Worm (Caenorhabditis elegans) whole organism, L4/young adult: ENCODE results near the gene sek-4.

Experiments
- W03F9.2 ChIP-seq: fragments of 150-350 bp; optimal IDR thresholded peaks from 2 replicates; lab custom pipeline; 2014; ENCODE audit warnings: missing biosample characterization, missing genetic modification characterization
- dao-5 ChIP-seq: sonication (generic microtip); optimal IDR thresholded peaks from 2 replicates; lab custom pipeline; 2016; ENCODE audit warnings: missing genotype, missing genetic modification characterization, moderate library complexity, missing compliant biosample characterization
- him-1 ChIP-seq: sonication (generic microtip); optimal IDR thresholded peaks from 2 replicates; lab custom pipeline; 2016; ENCODE audit warnings: missing genotype, missing genetic modification reagents, missing genetic modification characterization, missing compliant biosample characterization

ce11 chrX:5373597-5373996 lies 1.3 kb upstream of the sek-4 start:
- TF ChIP-seq him-1 (tag; lab: Kevin White, UChicago), result no peak
- TF ChIP-seq W03F9.2 (tag; lab: Kevin White, UChicago), result no peak
- no peak for TF ChIP-seq dao-5 (tag; lab: Kevin White, UChicago)
